Fruit fly (Drosophila melanogaster): ENCODE results near the gene CG11322.
A peak's percentile ranks its signal among the peaks of the same experiment; 100 is the strongest.

CG11322 gene

dm6 chr2L:6787973-6788368 is 28.5 kb upstream of the CG11322 start:
- TF ChIP-seq EcR (GFP tag; optimal IDR thresholded peaks at IDR 0.05) (no peak), usp (GFP tag; optimal IDR thresholded peaks at IDR 0.05) (no peak), psq (optimal IDR thresholded peaks at IDR 0.05) (no peak), pan (optimal IDR thresholded peaks at IDR 0.05) (no peak), Dll (optimal IDR thresholded peaks at IDR 0.05) (no peak)

dm6 chr2L:6787029-6787972 is 27.9 kb upstream of the CG11322 start:
- peak; percentile 76 to 79 for TF ChIP-seq EcR (GFP tag; optimal IDR thresholded peaks at IDR 0.05)
- TF ChIP-seq CG8478 (optimal IDR thresholded peaks at IDR 0.05): peak; percentile 36
- peak; percentile 91 for TF ChIP-seq Dll (optimal IDR thresholded peaks at IDR 0.05)
- TF ChIP-seq psq (optimal IDR thresholded peaks at IDR 0.05): no peak

dm6 chr2L:6786674-6787028 is 27.2 kb upstream of the CG11322 start, which contains the start of gene nrv1:
Gene nrv1 (minus strand): TSS chr2L:6786861.
- no peak for TF ChIP-seq EcR (GFP tag; optimal IDR thresholded peaks at IDR 0.05)
- TF ChIP-seq usp (GFP tag; optimal IDR thresholded peaks at IDR 0.05): no peak
- peak; percentile 91 for TF ChIP-seq Dll (optimal IDR thresholded peaks at IDR 0.05)

dm6 chr2L:6785583-6785982 is 26.2 kb upstream of the CG11322 start:
- no peak for TF ChIP-seq usp (GFP tag; optimal IDR thresholded peaks at IDR 0.05)
- no peak for TF ChIP-seq EcR (GFP tag; optimal IDR thresholded peaks at IDR 0.05)

- no peak for TF ChIP-seq Dll (optimal IDR thresholded peaks at IDR 0.05)
- no peak for TF ChIP-seq usp (GFP tag; optimal IDR thresholded peaks at IDR 0.05)
- TF ChIP-seq pan (optimal IDR thresholded peaks at IDR 0.05): no peak
- TF ChIP-seq psq (optimal IDR thresholded peaks at IDR 0.05): no peak
- no peak for TF ChIP-seq CG8478 (optimal IDR thresholded peaks at IDR 0.05)
- no peak for TF ChIP-seq EcR (GFP tag; optimal IDR thresholded peaks at IDR 0.05)
These were observed 24.8 kb upstream of the CG11322 start for dm6 chr2L:6784235-6784634.

- TF ChIP-seq EcR (GFP tag; optimal IDR thresholded peaks at IDR 0.05) (no peak), Dll (optimal IDR thresholded peaks at IDR 0.05) (no peak), pan (optimal IDR thresholded peaks at IDR 0.05) (no peak), usp (GFP tag; optimal IDR thresholded peaks at IDR 0.05) (no peak), CG8478 (optimal IDR thresholded peaks at IDR 0.05) (no peak), psq (optimal IDR thresholded peaks at IDR 0.05) (no peak)
These were observed 24.0 kb upstream of the CG11322 start for dm6 chr2L:6783395-6783794.

dm6 chr2L:6774853-6775252 is 15.4 kb upstream of the CG11322 start:
- no peak for TF ChIP-seq psq (optimal IDR thresholded peaks at IDR 0.05)
- TF ChIP-seq EcR (GFP tag; optimal IDR thresholded peaks at IDR 0.05): no peak

- TF ChIP-seq pan (optimal IDR thresholded peaks at IDR 0.05) (no peak), usp (GFP tag; optimal IDR thresholded peaks at IDR 0.05) (no peak), Dll (optimal IDR thresholded peaks at IDR 0.05) (no peak), CG8478 (optimal IDR thresholded peaks at IDR 0.05) (no peak), EcR (GFP tag; optimal IDR thresholded peaks at IDR 0.05) (no peak), psq (optimal IDR thresholded peaks at IDR 0.05) (no peak)
These were observed 14.2 kb upstream of the CG11322 start, which contains the start of gene CG17378 for dm6 chr2L:6773645-6774044. Gene CG17378 (plus strand): TSS chr2L:6774041.

- TF ChIP-seq Dll (optimal IDR thresholded peaks at IDR 0.05): no peak
- no peak for TF ChIP-seq psq (optimal IDR thresholded peaks at IDR 0.05)
- no peak for TF ChIP-seq CG8478 (optimal IDR thresholded peaks at IDR 0.05)
- TF ChIP-seq EcR (GFP tag; optimal IDR thresholded peaks at IDR 0.05): no peak
- no peak for TF ChIP-seq pan (optimal IDR thresholded peaks at IDR 0.05)
- no peak for TF ChIP-seq usp (GFP tag; optimal IDR thresholded peaks at IDR 0.05)
These were observed 13.2 kb upstream of the CG11322 start, which contains the start of gene LUBEL for dm6 chr2L:6772655-6773054. Gene LUBEL (minus strand): TSS chr2L:6772755.

- TF ChIP-seq EcR (GFP tag; optimal IDR thresholded peaks at IDR 0.05) (no peak), usp (GFP tag; optimal IDR thresholded peaks at IDR 0.05) (no peak), pan (optimal IDR thresholded peaks at IDR 0.05) (no peak)
These were observed 8.4 kb downstream of the CG11322 start for dm6 chr2L:6751037-6751436.

- TF ChIP-seq pan (optimal IDR thresholded peaks at IDR 0.05) (no peak), EcR (GFP tag; optimal IDR thresholded peaks at IDR 0.05) (no peak), CG8478 (optimal IDR thresholded peaks at IDR 0.05) (no peak), psq (optimal IDR thresholded peaks at IDR 0.05) (no peak), usp (GFP tag; optimal IDR thresholded peaks at IDR 0.05) (no peak), Dll (optimal IDR thresholded peaks at IDR 0.05) (no peak)
These were observed 11.6 kb downstream of the CG11322 start, which contains the start of gene CG44271 for dm6 chr2L:6747814-6748213. Gene CG44271 (minus strand): TSS chr2L:6747914.

dm6 chr2L:6745522-6745921 is 13.9 kb downstream of the CG11322 start, which contains the start of gene CG31910:
Gene CG31910 (minus strand): TSS chr2L:6745622.
- TF ChIP-seq usp (GFP tag; optimal IDR thresholded peaks at IDR 0.05) (no peak), CG8478 (optimal IDR thresholded peaks at IDR 0.05) (no peak), pan (optimal IDR thresholded peaks at IDR 0.05) (no peak), psq (optimal IDR thresholded peaks at IDR 0.05) (no peak), Dll (optimal IDR thresholded peaks at IDR 0.05) (no peak), EcR (GFP tag; optimal IDR thresholded peaks at IDR 0.05) (no peak)
